Worm (Caenorhabditis elegans) whole organism, L2 larva: Measurements from ENCODE around the gene nspd-7.

Source experiments
- C34F6.9 ChIP-seq: fragments of 150-350 bp; optimal IDR thresholded peaks from 2 replicates; lab custom pipeline; 2014; ENCODE audit warnings: missing biosample characterization, missing genetic modification characterization
- F13H6.1 ChIP-seq: sonication (generic microtip); optimal IDR thresholded peaks from 2 replicates; lab custom pipeline; 2016; ENCODE audit warnings: missing genetic modification characterization, missing compliant biosample characterization
- R02D3.7 ChIP-seq: fragments of 150-350 bp; optimal IDR thresholded peaks from 2 replicates; lab custom pipeline; 2014; ENCODE audit warnings: missing biosample characterization, missing genetic modification characterization
- ama-1 ChIP-seq: fragments of 150-350 bp; optimal IDR thresholded peaks from 2 replicates; lab custom pipeline; 2018; ENCODE audit warnings: inconsistent platforms
- mab-5 ChIP-seq: fragments of 150-350 bp; optimal IDR thresholded peaks from 2 replicates; lab custom pipeline; 2014; ENCODE audit warnings: missing biosample characterization, missing genetic modification characterization
- nhr-10 ChIP-seq: sonication (generic microtip); optimal IDR thresholded peaks from 2 replicates; lab custom pipeline; 2017; ENCODE audit warnings: missing biosample characterization, missing genetic modification characterization
- sem-4 ChIP-seq: fragments of 150-350 bp; optimal IDR thresholded peaks from 2 replicates; lab custom pipeline; 2014; ENCODE audit warnings: missing biosample characterization, missing genetic modification reagents, missing genetic modification characterization
- snpc-4 ChIP-seq: fragments of 150-350 bp; optimal IDR thresholded peaks from 2 replicates; lab custom pipeline; 2014; ENCODE audit warnings: missing biosample characterization, missing genetic modification characterization

- no peak for TF ChIP-seq sem-4 (tag; lab: Kevin White, UChicago)
- TF ChIP-seq C34F6.9 (tag; lab: Kevin White, UChicago): no peak
- TF ChIP-seq mab-5 (tag; lab: Kevin White, UChicago): no peak
- no peak for TF ChIP-seq R02D3.7
- TF ChIP-seq nhr-10 (tag; lab: Kevin White, UChicago): no peak
- TF ChIP-seq ama-1 (lab: Kevin White, UChicago): no peak
- no peak for TF ChIP-seq snpc-4 (tag; lab: Kevin White, UChicago)
- no peak for TF ChIP-seq F13H6.1 (tag; lab: Kevin White, UChicago)
These were observed at the start of gene nspd-7, which contains the start of gene Y43C5A.2 for ce11 chrIV:10269137-10269933.
